Worm (Caenorhabditis elegans) whole organism, L2 larva: ENCODE results near the gene C50F4.12.

Source experiments
- blmp-1 ChIP-seq: sonication (generic microtip); optimal IDR thresholded peaks from 2 replicates; lab custom pipeline; 2017; ENCODE audit warnings: missing genetic modification characterization, mild to moderate bottlenecking, missing compliant biosample characterization, antibody characterized with exemption, moderate library complexity; ENCODE audit not compliant: insufficient read depth
- mab-5 ChIP-seq: fragments of 150-350 bp; optimal IDR thresholded peaks from 2 replicates; lab custom pipeline; 2014; ENCODE audit warnings: missing biosample characterization, missing genetic modification characterization

DNA sequence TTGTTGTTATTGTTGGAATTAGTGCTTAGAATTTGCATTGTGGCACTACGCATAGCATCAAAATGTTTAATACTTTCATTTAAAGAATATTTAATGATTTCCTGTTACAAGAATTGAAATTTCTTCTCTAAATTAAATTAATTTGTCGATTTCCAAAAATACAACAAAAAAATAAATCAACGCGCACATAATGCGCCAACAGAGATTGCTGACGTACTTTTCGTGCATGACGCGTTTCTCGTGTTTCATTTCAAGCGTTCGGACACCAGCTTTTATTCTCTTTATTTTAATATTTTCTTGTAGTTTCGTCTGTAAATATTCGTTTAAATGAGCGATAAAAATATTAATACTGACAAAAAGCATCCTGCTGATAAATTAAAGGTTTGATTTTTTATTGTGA is 25.9 kb downstream of the C50F4.12 start, which contains the start of gene eif-2Bdelta:
- TF ChIP-seq blmp-1 (tag; lab: Kevin White, UChicago) (no peak), mab-5 (peak; percentile 58)
